Fruit fly (Drosophila melanogaster) whole organism, embryonic: ENCODE measurements around the gene amrt.

Experiments
- Atf-2 ChIP-seq: fragments of 200-800 bp; sonication (Bioruptor generic); optimal IDR thresholded peaks from 2 replicates; lab custom pipeline; 2016; ENCODE audit warnings: missing biosample characterization, missing genetic modification characterization
- CG11093 ChIP-seq: fragments of 200-800 bp; sonication (Bioruptor generic); IDR thresholded peaks from 3 replicates; pipeline ENCODE4 v1.3.6; 2022; ENCODE audit warnings: missing biosample characterization, missing genetic modification characterization
- CG12236 ChIP-seq: fragments of 200-800 bp; sonication (Bioruptor generic); optimal IDR thresholded peaks from 2 replicates; lab custom pipeline; 2016; ENCODE audit warnings: missing biosample characterization, missing genetic modification characterization
- CG13624 ChIP-seq: fragments of 200-800 bp; sonication (Bioruptor generic); optimal IDR thresholded peaks from 2 replicates; lab custom pipeline; 2016; ENCODE audit warnings: missing biosample characterization, missing genetic modification characterization
- CG15269 ChIP-seq: fragments of 200-800 bp; sonication (Bioruptor generic); optimal IDR thresholded peaks from 2 replicates; lab custom pipeline; 2018; ENCODE audit warnings: missing biosample characterization, mild to moderate bottlenecking, missing genetic modification characterization, moderate library complexity
- CG15479 ChIP-seq: fragments of 200-800 bp; sonication (Bioruptor generic); optimal IDR thresholded peaks from 3 replicates; lab custom pipeline; 2019; ENCODE audit warnings: missing biosample characterization, mild to moderate bottlenecking, missing genetic modification characterization, moderate library complexity
- CG1603 ChIP-seq: fragments of 200-800 bp; sonication (Bioruptor generic); optimal IDR thresholded peaks from 2 replicates; lab custom pipeline; 2019; ENCODE audit warnings: missing biosample characterization, mild to moderate bottlenecking, missing genetic modification characterization, moderate library complexity
- CG16779 ChIP-seq: fragments of 200-800 bp; sonication (Bioruptor generic); IDR thresholded peaks from 2 replicates; pipeline ENCODE4 v1.3.6; 2022; ENCODE audit warnings: missing biosample characterization, missing genetic modification characterization
- CG16863 ChIP-seq: fragments of 200-800 bp; sonication (Bioruptor generic); optimal IDR thresholded peaks from 3 replicates; lab custom pipeline; 2016; ENCODE audit warnings: missing biosample characterization, missing genetic modification characterization
- CG17328 ChIP-seq: fragments of 200-800 bp; sonication (Bioruptor generic); IDR thresholded peaks from 2 replicates; pipeline ENCODE4 v1.3.6; 2022; ENCODE audit warnings: missing biosample characterization, missing genetic modification characterization
- CG17612 ChIP-seq: fragments of 200-800 bp; sonication (Bioruptor generic); IDR thresholded peaks from 2 replicates; pipeline ENCODE4 v1.3.6; 2022; ENCODE audit warnings: missing biosample characterization, missing genetic modification characterization
- CG18599 ChIP-seq: fragments of 200-800 bp; sonication (Bioruptor generic); optimal IDR thresholded peaks from 3 replicates; lab custom pipeline; 2017; ENCODE audit warnings: missing biosample characterization, missing genetic modification characterization, mild to moderate bottlenecking, moderate library complexity, missing genetic modification reagents
- CG18764 ChIP-seq: fragments of 200-800 bp; sonication (Bioruptor generic); optimal IDR thresholded peaks from 3 replicates; lab custom pipeline; 2016; ENCODE audit warnings: missing biosample characterization, missing genetic modification characterization
- CG2116 ChIP-seq: fragments of 200-800 bp; sonication (Bioruptor generic); optimal IDR thresholded peaks from 3 replicates; lab custom pipeline; 2018; ENCODE audit warnings: missing biosample characterization, mild to moderate bottlenecking, missing genetic modification characterization
- CG4404 ChIP-seq: fragments of 200-800 bp; sonication (Bioruptor generic); IDR thresholded peaks from 2 replicates; pipeline ENCODE4 v1.3.6; 2022; ENCODE audit warnings: missing biosample characterization, missing genetic modification characterization
- CG6791 ChIP-seq: fragments of 200-800 bp; sonication (Bioruptor generic); IDR thresholded peaks from 3 replicates; pipeline ENCODE4 v1.3.6; 2022; ENCODE audit warnings: missing biosample characterization, missing genetic modification characterization; ENCODE audit not compliant: partially characterized antibody
- CG6854 ChIP-seq: fragments of 200-800 bp; sonication (Bioruptor generic); optimal IDR thresholded peaks from 3 replicates; lab custom pipeline; 2017; ENCODE audit warnings: missing biosample characterization, mild to moderate bottlenecking, missing genetic modification characterization
- CG7271 ChIP-seq: fragments of 200-800 bp; sonication (Bioruptor generic); optimal IDR thresholded peaks from 2 replicates; lab custom pipeline; 2018; ENCODE audit warnings: missing biosample characterization, mild to moderate bottlenecking, missing genetic modification characterization, moderate library complexity
- CG7372 ChIP-seq: fragments of 200-800 bp; sonication (Bioruptor generic); IDR thresholded peaks from 2 replicates; pipeline ENCODE4 v1.3.6; 2022; ENCODE audit warnings: missing biosample characterization, missing genetic modification characterization
- CG8359 ChIP-seq: fragments of 200-800 bp; sonication (Bioruptor generic); optimal IDR thresholded peaks from 2 replicates; lab custom pipeline; 2017; ENCODE audit warnings: missing biosample characterization, mild to moderate bottlenecking, missing genetic modification characterization, borderline replicate concordance
- CG9727 ChIP-seq: fragments of 200-800 bp; sonication (Bioruptor generic); optimal IDR thresholded peaks from 3 replicates; lab custom pipeline; 2017; ENCODE audit warnings: missing biosample characterization, mild to moderate bottlenecking, missing genetic modification characterization
- Chrac-16 ChIP-seq: fragments of 200-800 bp; sonication (Bioruptor generic); optimal IDR thresholded peaks from 3 replicates; lab custom pipeline; 2016; ENCODE audit warnings: missing biosample characterization, missing genetic modification characterization
- CrebB ChIP-seq: fragments of 200-800 bp; sonication (Bioruptor generic); optimal IDR thresholded peaks from 3 replicates; lab custom pipeline; 2018; ENCODE audit warnings: missing biosample characterization, mild to moderate bottlenecking, missing genetic modification characterization
- D ChIP-seq, 2 experiments: fragments of 200-800 bp in 1 of 2; fragments of >200 bp in 1 of 2; sonication (Bioruptor generic) in 1 of 2; optimal IDR thresholded peaks; 2 replicates in 1 of 2; 3 replicates in 1 of 2; lab custom pipeline; 2017; ENCODE audit warnings: mild to moderate bottlenecking in 1 of 2, missing biosample characterization in 1 of 2, missing genetic modification characterization in 1 of 2, missing genetic modification reagents in 1 of 2
- Dbx ChIP-seq: fragments of 200-800 bp; sonication (Bioruptor generic); IDR thresholded peaks from 3 replicates; pipeline ENCODE4 v1.3.6; 2022; ENCODE audit warnings: missing biosample characterization, missing genetic modification characterization
- Drgx ChIP-seq: fragments of 200-800 bp; sonication (Bioruptor generic); IDR thresholded peaks from 2 replicates; pipeline ENCODE4 v1.3.6; 2022; ENCODE audit warnings: missing biosample characterization, missing genetic modification characterization
- Eip74EF ChIP-seq, 2 experiments: fragments of 200-800 bp in 1 of 2; fragments of >200 bp in 1 of 2; sonication (Bioruptor generic) in 1 of 2; optimal IDR thresholded peaks; 2 replicates each; lab custom pipeline; 2017 to 2019; ENCODE audit warnings: missing biosample characterization in 2 of 2, missing genetic modification characterization in 2 of 2, mild to moderate bottlenecking in 1 of 2, moderate library complexity in 1 of 2
- Hmr ChIP-seq: fragments of 200-800 bp; sonication (Bioruptor generic); optimal IDR thresholded peaks from 3 replicates; lab custom pipeline; 2017; ENCODE audit warnings: mild to moderate bottlenecking, missing biosample characterization, missing genetic modification reagents, missing genetic modification characterization
- Mrtf ChIP-seq: fragments of 200-800 bp; sonication (Bioruptor generic); IDR thresholded peaks from 3 replicates; pipeline ENCODE4 v1.3.6; 2022; ENCODE audit warnings: missing biosample characterization, missing genetic modification characterization
- Rfx ChIP-seq: fragments of 200-800 bp; sonication (Bioruptor generic); IDR thresholded peaks from 2 replicates; pipeline ENCODE4 v1.3.6; 2022; ENCODE audit warnings: missing biosample characterization, missing genetic modification characterization
- Six4 ChIP-seq: fragments of 200-800 bp; sonication (Bioruptor generic); optimal IDR thresholded peaks from 2 replicates; lab custom pipeline; 2016; ENCODE audit warnings: missing biosample characterization, missing genetic modification characterization
- Sox102F ChIP-seq: fragments of 200-800 bp; sonication (Bioruptor generic); optimal IDR thresholded peaks from 2 replicates; lab custom pipeline; 2018; ENCODE audit warnings: missing biosample characterization, mild to moderate bottlenecking, missing genetic modification characterization, moderate library complexity
- ac ChIP-seq: fragments of 200-800 bp; sonication (Bioruptor generic); optimal IDR thresholded peaks from 3 replicates; lab custom pipeline; 2017; ENCODE audit warnings: missing biosample characterization, mild to moderate bottlenecking, missing genetic modification characterization
- cas ChIP-seq: fragments of 200-800 bp; sonication (Bioruptor generic); IDR thresholded peaks from 2 replicates; pipeline ENCODE4 v1.3.6; 2022; ENCODE audit warnings: missing biosample characterization, missing genetic modification characterization
- dysf ChIP-seq: fragments of 200-800 bp; sonication (Bioruptor generic); IDR thresholded peaks from 3 replicates; pipeline ENCODE4 v1.3.6; 2022; ENCODE audit warnings: missing biosample characterization, missing genetic modification characterization
- gcm ChIP-seq: fragments of 200-800 bp; sonication (Bioruptor generic); optimal IDR thresholded peaks from 2 replicates; lab custom pipeline; 2019; ENCODE audit warnings: missing biosample characterization, mild to moderate bottlenecking, missing genetic modification characterization, moderate library complexity
- her ChIP-seq: fragments of 200-800 bp; sonication (Bioruptor generic); optimal IDR thresholded peaks from 2 replicates; lab custom pipeline; 2016; ENCODE audit warnings: missing biosample characterization, missing genetic modification characterization
- mld ChIP-seq: fragments of 200-800 bp; sonication (Bioruptor generic); IDR thresholded peaks from 3 replicates; pipeline ENCODE4 v1.3.6; 2022; ENCODE audit warnings: missing biosample characterization, missing genetic modification characterization; ENCODE audit not compliant: partially characterized antibody
- nerfin-1 ChIP-seq: fragments of 200-800 bp; sonication (Bioruptor generic); optimal IDR thresholded peaks from 3 replicates; lab custom pipeline; 2019; ENCODE audit warnings: missing biosample characterization, mild to moderate bottlenecking, missing genetic modification characterization, moderate library complexity
- nmo ChIP-seq: fragments of 200-800 bp; sonication (Bioruptor generic); optimal IDR thresholded peaks from 2 replicates; lab custom pipeline; 2018; ENCODE audit warnings: missing biosample characterization, mild to moderate bottlenecking, missing genetic modification characterization, moderate library complexity
- nom ChIP-seq: fragments of 200-800 bp; sonication (Bioruptor generic); optimal IDR thresholded peaks from 2 replicates; lab custom pipeline; 2017; ENCODE audit warnings: missing biosample characterization, missing genetic modification characterization, mild to moderate bottlenecking, moderate library complexity, missing genetic modification reagents
- sr ChIP-seq: fragments of 200-800 bp; sonication (Bioruptor generic); IDR thresholded peaks from 3 replicates; pipeline ENCODE4 v1.3.6; 2022; ENCODE audit warnings: missing biosample characterization, missing genetic modification characterization
- ssp ChIP-seq: fragments of 200-800 bp; sonication (Bioruptor generic); IDR thresholded peaks from 2 replicates; pipeline ENCODE4 v1.3.6; 2022; ENCODE audit warnings: missing biosample characterization, missing genetic modification characterization
- tap ChIP-seq: fragments of 200-800 bp; optimal IDR thresholded peaks from 3 replicates; lab custom pipeline; 2019; ENCODE audit warnings: missing biosample characterization, mild to moderate bottlenecking, missing genetic modification characterization, moderate library complexity
- toy ChIP-seq: fragments of 200-800 bp; sonication (Bioruptor generic); IDR thresholded peaks from 2 replicates; pipeline ENCODE4 v1.3.6; 2022; ENCODE audit warnings: missing biosample characterization, missing genetic modification characterization
- unc-4 ChIP-seq: fragments of 200-800 bp; sonication (Bioruptor generic); IDR thresholded peaks from 2 replicates; pipeline ENCODE4 v1.3.6; 2022; ENCODE audit warnings: missing biosample characterization, missing genetic modification characterization; ENCODE audit not compliant: partially characterized antibody

amrt gene

DNA sequence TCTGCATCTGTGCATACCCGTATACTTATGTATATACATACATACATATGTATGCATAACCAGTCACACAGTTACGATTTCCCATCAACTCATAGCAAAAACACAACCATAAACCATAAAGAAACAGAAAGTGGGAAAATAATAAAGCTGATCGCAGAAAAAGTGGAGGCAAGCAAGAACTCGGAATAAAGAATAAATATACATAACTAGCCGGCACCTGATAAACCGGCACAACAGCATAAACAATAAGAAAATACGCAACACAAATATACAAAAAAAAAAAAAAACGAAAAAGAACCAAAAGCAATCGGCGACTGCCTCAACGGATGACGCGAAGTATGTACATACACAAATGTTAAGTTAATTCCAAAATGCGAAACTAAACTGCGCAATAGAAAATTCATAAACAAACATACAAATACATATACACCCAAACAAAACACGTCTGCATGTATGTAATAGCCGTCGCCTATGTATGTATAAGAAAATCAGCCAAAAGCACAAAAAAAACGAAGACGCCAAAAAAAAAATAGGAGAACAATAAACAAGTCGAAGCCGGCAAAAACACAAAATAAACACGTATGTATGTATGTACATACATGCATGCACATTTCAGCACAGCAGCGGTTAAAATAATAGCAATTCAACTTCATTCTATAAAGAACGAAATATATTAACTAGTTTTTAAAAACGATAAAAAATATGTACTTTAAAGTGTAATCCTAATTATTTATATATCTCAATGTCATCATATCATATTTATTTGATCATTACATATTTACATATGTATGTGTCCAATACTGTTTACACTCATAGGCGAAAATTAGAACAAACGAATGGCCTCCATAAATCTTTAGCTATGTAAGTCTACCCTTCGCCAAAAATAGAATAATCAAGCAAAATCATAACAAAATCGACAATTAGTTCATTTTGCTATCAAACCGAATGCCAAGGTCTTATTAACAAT lies 33.1 kb upstream of the amrt start (continued):
- peak; percentile 63 for TF ChIP-seq tap (tag; lab: Kevin White, UChicago)
- no peak for TF ChIP-seq CG15479 (GFP tag; lab: Kevin White, UChicago)
- peak; percentile 31 for TF ChIP-seq CG2116 (GFP tag; lab: Kevin White, UChicago)
- 0 out of 2 replicates have a peak, but pooled peaks have one; percentile 22 for TF ChIP-seq CG16779
- TF ChIP-seq CG8359 (GFP tag; lab: Kevin White, UChicago), result no peak
- TF ChIP-seq nmo (GFP tag; lab: Kevin White, UChicago), result peak; percentile 58
- peak; percentile 20 for TF ChIP-seq CrebB (tag; lab: Kevin White, UChicago)
- TF ChIP-seq nom (GFP tag; lab: Kevin White, UChicago), result peak; percentile 75
- peak; percentile 97 for TF ChIP-seq CG13624
- peak; percentile 66 for TF ChIP-seq CG7372 (GFP tag; lab: Robert Waterston, UW)
- TF ChIP-seq CG1603, result peak; percentile 59
- no peak for TF ChIP-seq ac
- TF ChIP-seq Eip74EF (GFP tag; optimal IDR thresholded peaks at IDR 0.05; lab: Kevin White, UChicago), result peak in 1 of 2 experiments; percentile 65
- peak; percentile 25; the same call in 1 of the 2 replicates for TF ChIP-seq CG17612 (GFP tag; lab: Robert Waterston, UW)
- no peak for TF ChIP-seq D (optimal IDR thresholded peaks at IDR 0.05; lab: Kevin White, UChicago)
- no peak for TF ChIP-seq D (GFP tag; optimal IDR thresholded peaks at IDR 0.05; lab: Kevin White, UChicago)
- peak; percentile 80 for TF ChIP-seq Dbx
- TF ChIP-seq CG4404, result peak; percentile 65
- peak; percentile 59; the same call in 1 of the 2 replicates for TF ChIP-seq cas
- no peak for TF ChIP-seq unc-4
- peak; percentile 50 for TF ChIP-seq nerfin-1 (tag; lab: Kevin White, UChicago)
- peak; percentile 81 for TF ChIP-seq Hmr
- peak; percentile 81 for TF ChIP-seq CG9727 (GFP tag; lab: Kevin White, UChicago)
- TF ChIP-seq Rfx (GFP tag; lab: Robert Waterston, UW), result peak; percentile 88
- peak; percentile 69 for TF ChIP-seq Sox102F (GFP tag; lab: Kevin White, UChicago)
- TF ChIP-seq Drgx (GFP tag; lab: Robert Waterston, UW), result peak; percentile 34
- TF ChIP-seq gcm (GFP tag; lab: Kevin White, UChicago), result peak; percentile 24
- peak; percentile 2 for TF ChIP-seq Atf-2 (GFP tag; lab: Kevin White, UChicago)
- TF ChIP-seq CG16863 (GFP tag; lab: Kevin White, UChicago), result peak; percentile 5
- TF ChIP-seq mld, result no peak
- peak; percentile 57; the same call in 1 of the 2 replicates for TF ChIP-seq toy (GFP tag; lab: Robert Waterston, UW)
- TF ChIP-seq CG18764, result peak; percentile 36
- TF ChIP-seq CG18599 (GFP tag; lab: Kevin White, UChicago), result peak; percentile 85
- no peak for TF ChIP-seq CG6791 (GFP tag; lab: Robert Waterston, UW)
- TF ChIP-seq CG6854, result peak; percentile 63
- TF ChIP-seq her (GFP tag; lab: Kevin White, UChicago), result no peak
- peak; percentile 25 for TF ChIP-seq Six4 (GFP tag; lab: Kevin White, UChicago)
- peak; percentile 86; the same call in 2 of the 3 replicates for TF ChIP-seq dysf
- peak; percentile 53; the same call in 1 of the 2 replicates for TF ChIP-seq ssp (GFP tag; lab: Robert Waterston, UW)
- TF ChIP-seq Chrac-16, result peak; percentile 21
- peak; percentile 47; the same call in 1 of the 3 replicates for TF ChIP-seq CG11093
- peak; percentile 84 for TF ChIP-seq CG15269 (tag; lab: Kevin White, UChicago)
- TF ChIP-seq Mrtf (GFP tag; lab: Robert Waterston, UW), result peak; percentile 25; the same call in 2 of the 3 replicates
- TF ChIP-seq CG7271 (tag; lab: Kevin White, UChicago), result no peak
- TF ChIP-seq CG17328 (GFP tag; lab: Robert Waterston, UW), result peak; percentile 50
- no peak for TF ChIP-seq sr
- no peak for TF ChIP-seq CG12236
